Worm (Caenorhabditis elegans): Measurements from ENCODE around the gene chdh-1.
A peak's percentile ranks its signal among the peaks of the same experiment; 100 is the strongest.

chdh-1 gene

ce11 chrII:8740326-8740949 lies 41.7 kb upstream of the chdh-1 start:
- TF ChIP-seq fos-1 (tag; optimal IDR thresholded peaks at IDR 0.05) (peak; percentile 66), lsy-12 (tag; optimal IDR thresholded peaks at IDR 0.05) (no peak), egl-27 (tag; optimal IDR thresholded peaks at IDR 0.05) (no peak), aly-2 (tag; optimal IDR thresholded peaks at IDR 0.05) (no peak), nhr-28 (tag; optimal IDR thresholded peaks at IDR 0.05) (no peak), snpc-4 (tag; optimal IDR thresholded peaks at IDR 0.05) (no peak), mml-1 (tag; optimal IDR thresholded peaks at IDR 0.05) (no peak), fkh-2 (tag; optimal IDR thresholded peaks at IDR 0.05) (no peak), pha-4 (tag; optimal IDR thresholded peaks at IDR 0.05) (no peak), tbx-2 (tag; optimal IDR thresholded peaks at IDR 0.05) (no peak), sea-2 (GFP tag; optimal IDR thresholded peaks at IDR 0.05) (no peak), nhr-23 (tag; optimal IDR thresholded peaks at IDR 0.05) (peak; percentile 51), ZK546.5 (tag; optimal IDR thresholded peaks at IDR 0.05) (no peak), mdl-1 (tag; optimal IDR thresholded peaks at IDR 0.05) (peak; percentile 39), nhr-67 (tag; optimal IDR thresholded peaks at IDR 0.05) (no peak), ceh-9 (tag; optimal IDR thresholded peaks at IDR 0.05) (no peak), R02D3.7 (tag; optimal IDR thresholded peaks at IDR 0.05) (peak; percentile 7), nhr-76 (tag; optimal IDR thresholded peaks at IDR 0.05) (no peak), nhr-25 (tag; optimal IDR thresholded peaks at IDR 0.05) (peak; percentile 6), ceh-28 (tag; optimal IDR thresholded peaks at IDR 0.05) (no peak), nhr-11 (tag; optimal IDR thresholded peaks at IDR 0.05) (no peak), pqm-1 (tag; optimal IDR thresholded peaks at IDR 0.05) (peak; percentile 88), nhr-12 (tag; optimal IDR thresholded peaks at IDR 0.05) (no peak), elt-2 (tag; optimal IDR thresholded peaks at IDR 0.05) (peak; percentile 95), lin-15B (tag; optimal IDR thresholded peaks at IDR 0.05) (no peak), ceh-82 (tag; optimal IDR thresholded peaks at IDR 0.05) (no peak), daf-12 (tag; optimal IDR thresholded peaks at IDR 0.05) (no peak), lin-39 (tag; optimal IDR thresholded peaks at IDR 0.05) (no peak), elt-3 (tag; optimal IDR thresholded peaks at IDR 0.05) (peak; percentile 42 to 91 (median 87)), ztf-4 (tag; optimal IDR thresholded peaks at IDR 0.05) (no peak), unc-39 (tag; optimal IDR thresholded peaks at IDR 0.05) (no peak), nhr-77 (tag; optimal IDR thresholded peaks at IDR 0.05) (no peak), unc-62 (GFP tag; optimal IDR thresholded peaks at IDR 0.05) (no peak), egl-5 (tag; optimal IDR thresholded peaks at IDR 0.05) (no peak), ceh-16 (tag; optimal IDR thresholded peaks at IDR 0.05) (no peak), zag-1 (tag; optimal IDR thresholded peaks at IDR 0.05) (no peak), eor-1 (tag; optimal IDR thresholded peaks at IDR 0.05) (no peak), elt-1 (tag; optimal IDR thresholded peaks at IDR 0.05) (no peak), ztf-11 (tag; optimal IDR thresholded peaks at IDR 0.05) (no peak), ama-1 (optimal IDR thresholded peaks at IDR 0.05) (no peak), nhr-43 (tag; optimal IDR thresholded peaks at IDR 0.05; ENCODE audit: poor library complexity, severe bottlenecking) (peak; percentile 65), fkh-10 (GFP tag; optimal IDR thresholded peaks at IDR 0.05) (no peak), nfya-1 (tag; optimal IDR thresholded peaks at IDR 0.05; ENCODE audit: insufficient read depth) (peak; percentile 17), skn-1 (tag; optimal IDR thresholded peaks at IDR 0.05) (no peak), hmg-11 (tag; optimal IDR thresholded peaks at IDR 0.05) (no peak), nhr-237 (tag; optimal IDR thresholded peaks at IDR 0.05) (no peak), jun-1 (tag; optimal IDR thresholded peaks at IDR 0.05) (peak; percentile 67)
